Worm (Caenorhabditis elegans) whole organism, L1 larva: ENCODE results near the gene T21B4.3.

ENCODE experiments used
- mdl-1 ChIP-seq, 2 experiments: fragments of 150-350 bp; optimal IDR thresholded peaks; 2 replicates each; lab custom pipeline; 2014 to 2017; ENCODE audit warnings: missing biosample characterization in 2 of 2, missing genetic modification characterization in 2 of 2, inconsistent platforms in 1 of 2
- snpc-4 ChIP-seq: fragments of 150-350 bp; optimal IDR thresholded peaks from 2 replicates; lab custom pipeline; 2014; ENCODE audit warnings: missing biosample characterization, missing genetic modification characterization

ce11 chrII:12542594-12542997 is 45.7 kb upstream of the T21B4.3 start:
- no peak for TF ChIP-seq mdl-1 (tag; optimal IDR thresholded peaks at IDR 0.05; lab: Kevin White, UChicago)
- no peak for TF ChIP-seq snpc-4 (tag; lab: Kevin White, UChicago)
